Fruit fly (Drosophila melanogaster): ENCODE results near the gene RhoGAPp190.

Gene RhoGAPp190

dm6 chrX:17627090-17627992 lies 25.0 kb downstream of the RhoGAPp190 start, which contains the start of gene stas:
Gene stas, minus strand, starts transcription at chrX:17627895.
- TF ChIP-seq CG8478 (optimal IDR thresholded peaks at IDR 0.05) (no peak), CTCF (optimal IDR thresholded peaks at IDR 0.05) (no peak)

dm6 chrX:17625833-17626232 lies 26.5 kb downstream of the RhoGAPp190 start:
- TF ChIP-seq CTCF (optimal IDR thresholded peaks at IDR 0.05) (no peak), CG8478 (optimal IDR thresholded peaks at IDR 0.05) (no peak)

dm6 chrX:17624983-17625401 lies 27.4 kb downstream of the RhoGAPp190 start:
- TF ChIP-seq CG8478 (optimal IDR thresholded peaks at IDR 0.05) = no peak

- TF ChIP-seq CTCF (optimal IDR thresholded peaks at IDR 0.05) (no peak), CG8478 (optimal IDR thresholded peaks at IDR 0.05) (no peak)
Observed at dm6 chrX:17624223-17624982, 28.0 kb downstream of the RhoGAPp190 start.

- TF ChIP-seq CG8478 (optimal IDR thresholded peaks at IDR 0.05) (no peak), CTCF (optimal IDR thresholded peaks at IDR 0.05) (no peak)
Observed at dm6 chrX:17622187-17622586, 30.2 kb downstream of the RhoGAPp190 start.

- no peak for TF ChIP-seq CTCF (optimal IDR thresholded peaks at IDR 0.05)
- TF ChIP-seq CG8478 (optimal IDR thresholded peaks at IDR 0.05) = no peak
Observed at dm6 chrX:17611455-17611854, 40.9 kb downstream of the RhoGAPp190 start.

dm6 chrX:17602466-17602865 lies 49.9 kb downstream of the RhoGAPp190 start:
- TF ChIP-seq CG8478 (optimal IDR thresholded peaks at IDR 0.05) = no peak
- no peak for TF ChIP-seq CTCF (optimal IDR thresholded peaks at IDR 0.05)

dm6 chrX:17599330-17599729 lies 53.0 kb downstream of the RhoGAPp190 start, which contains the start of gene X11L:
Gene X11L, plus strand, starts transcription at chrX:17599608.
- no peak for TF ChIP-seq CTCF (optimal IDR thresholded peaks at IDR 0.05)
- no peak for TF ChIP-seq CG8478 (optimal IDR thresholded peaks at IDR 0.05)

- TF ChIP-seq CTCF (optimal IDR thresholded peaks at IDR 0.05) = no peak
- no peak for TF ChIP-seq CG8478 (optimal IDR thresholded peaks at IDR 0.05)
Observed at dm6 chrX:17597622-17598021, 54.7 kb downstream of the RhoGAPp190 start.

- TF ChIP-seq CTCF (optimal IDR thresholded peaks at IDR 0.05) (no peak), CG8478 (optimal IDR thresholded peaks at IDR 0.05) (no peak)
Observed at dm6 chrX:17595822-17596221, 56.5 kb downstream of the RhoGAPp190 start.

- TF ChIP-seq CTCF (optimal IDR thresholded peaks at IDR 0.05) = no peak
- no peak for TF ChIP-seq CG8478 (optimal IDR thresholded peaks at IDR 0.05)
Observed at dm6 chrX:17594745-17595144, 57.6 kb downstream of the RhoGAPp190 start.
